Fruit fly (Drosophila melanogaster) whole organism, embryonic: ENCODE results near the gene CG43245.

ENCODE experiments used
- B-H1 ChIP-seq: fragments of 200-800 bp; sonication (Bioruptor generic); IDR thresholded peaks from 3 replicates; pipeline ENCODE4 v1.3.6; 2022; ENCODE audit warnings: missing biosample characterization, missing genetic modification characterization
- C15 ChIP-seq: fragments of 200-800 bp; sonication (Bioruptor generic); IDR thresholded peaks from 3 replicates; pipeline ENCODE4 v1.3.6; 2022; ENCODE audit warnings: missing biosample characterization, missing genetic modification characterization
- CG10267 ChIP-seq: fragments of 200-800 bp; sonication (Bioruptor generic); optimal IDR thresholded peaks from 2 replicates; lab custom pipeline; 2018; ENCODE audit warnings: missing biosample characterization, mild to moderate bottlenecking, missing genetic modification characterization, moderate library complexity
- CG12104 ChIP-seq: fragments of 200-800 bp; sonication (Bioruptor generic); optimal IDR thresholded peaks from 3 replicates; lab custom pipeline; 2016; ENCODE audit warnings: missing biosample characterization, missing genetic modification characterization
- CG12942 ChIP-seq: fragments of 200-800 bp; sonication (Bioruptor generic); optimal IDR thresholded peaks from 3 replicates; lab custom pipeline; 2016; ENCODE audit warnings: missing biosample characterization, missing genetic modification characterization
- CG14441 ChIP-seq: fragments of 200-800 bp; sonication (Bioruptor generic); IDR thresholded peaks from 2 replicates; pipeline ENCODE4 v1.3.6; 2022; ENCODE audit warnings: missing biosample characterization, missing genetic modification characterization
- CG14667 ChIP-seq: fragments of 200-800 bp; sonication (Bioruptor generic); IDR thresholded peaks from 2 replicates; pipeline ENCODE4 v1.3.6; 2022; ENCODE audit warnings: missing biosample characterization, missing genetic modification characterization
- CG14965 ChIP-seq: fragments of 200-800 bp; sonication (Bioruptor generic); optimal IDR thresholded peaks from 2 replicates; lab custom pipeline; 2016; ENCODE audit warnings: missing biosample characterization, missing genetic modification characterization, borderline replicate concordance
- CG15696 ChIP-seq: fragments of 200-800 bp; sonication (Bioruptor generic); optimal IDR thresholded peaks from 2 replicates; lab custom pipeline; 2019; ENCODE audit warnings: missing biosample characterization, mild to moderate bottlenecking, missing genetic modification characterization, moderate library complexity
- CG16863 ChIP-seq: fragments of 200-800 bp; sonication (Bioruptor generic); optimal IDR thresholded peaks from 3 replicates; lab custom pipeline; 2016; ENCODE audit warnings: missing biosample characterization, missing genetic modification characterization
- CG18262 ChIP-seq: fragments of 200-800 bp; optimal IDR thresholded peaks from 3 replicates; lab custom pipeline; 2019; ENCODE audit warnings: missing biosample characterization, mild to moderate bottlenecking, missing genetic modification characterization, moderate library complexity
- CG1832 ChIP-seq: fragments of 200-800 bp; sonication (Bioruptor generic); optimal IDR thresholded peaks from 2 replicates; lab custom pipeline; 2017; ENCODE audit warnings: missing biosample characterization, mild to moderate bottlenecking, missing genetic modification characterization, inconsistent platforms
- CG2120 ChIP-seq: fragments of 200-800 bp; sonication (Bioruptor generic); optimal IDR thresholded peaks from 3 replicates; lab custom pipeline; 2016; ENCODE audit warnings: missing biosample characterization, missing genetic modification characterization
- CG2678 ChIP-seq: fragments of 200-800 bp; sonication (Bioruptor generic); optimal IDR thresholded peaks from 3 replicates; lab custom pipeline; 2019; ENCODE audit warnings: missing biosample characterization, mild to moderate bottlenecking, missing genetic modification characterization, moderate library complexity
- CG5180 ChIP-seq: fragments of 200-800 bp; sonication (Bioruptor generic); optimal IDR thresholded peaks from 3 replicates; lab custom pipeline; 2017; ENCODE audit warnings: missing biosample characterization, missing genetic modification characterization, mild to moderate bottlenecking, moderate library complexity, missing genetic modification reagents
- CG7357 ChIP-seq: fragments of 200-800 bp; sonication (Bioruptor generic); IDR thresholded peaks from 3 replicates; pipeline ENCODE4 v1.3.6; 2022; ENCODE audit warnings: missing biosample characterization, missing genetic modification characterization
- CG7786 ChIP-seq: fragments of 200-800 bp; sonication (Bioruptor generic); optimal IDR thresholded peaks from 2 replicates; lab custom pipeline; 2016; ENCODE audit warnings: missing biosample characterization, missing genetic modification characterization
- CG7839 ChIP-seq: fragments of 200-800 bp; sonication (Bioruptor generic); optimal IDR thresholded peaks from 3 replicates; lab custom pipeline; 2018; ENCODE audit warnings: missing biosample characterization, mild to moderate bottlenecking, missing genetic modification characterization, moderate library complexity
- CG7928 ChIP-seq: fragments of 200-800 bp; sonication (Bioruptor generic); optimal IDR thresholded peaks from 2 replicates; lab custom pipeline; 2017; ENCODE audit warnings: missing biosample characterization, mild to moderate bottlenecking, missing genetic modification characterization
- CG9797 ChIP-seq: fragments of 200-800 bp; sonication (Bioruptor generic); optimal IDR thresholded peaks from 3 replicates; lab custom pipeline; 2018; ENCODE audit warnings: missing biosample characterization, mild to moderate bottlenecking, missing genetic modification characterization
- CoRest ChIP-seq: fragments of 200-800 bp; sonication (Bioruptor generic); optimal IDR thresholded peaks from 3 replicates; lab custom pipeline; 2018; ENCODE audit warnings: missing biosample characterization, mild to moderate bottlenecking, missing genetic modification characterization, moderate library complexity
- Dp ChIP-seq: fragments of 200-800 bp; sonication (Bioruptor generic); optimal IDR thresholded peaks from 2 replicates; lab custom pipeline; 2018; ENCODE audit warnings: missing biosample characterization, mild to moderate bottlenecking, missing genetic modification characterization, moderate library complexity
- Hmr ChIP-seq: fragments of 200-800 bp; sonication (Bioruptor generic); optimal IDR thresholded peaks from 3 replicates; lab custom pipeline; 2017; ENCODE audit warnings: mild to moderate bottlenecking, missing biosample characterization, missing genetic modification reagents, missing genetic modification characterization
- Hmx ChIP-seq: fragments of 200-800 bp; sonication (Bioruptor generic); optimal IDR thresholded peaks from 2 replicates; lab custom pipeline; 2016; ENCODE audit warnings: missing biosample characterization, missing genetic modification characterization
- NC2α ChIP-seq: fragments of 200-800 bp; sonication (Bioruptor generic); optimal IDR thresholded peaks from 2 replicates; lab custom pipeline; 2016; ENCODE audit warnings: missing biosample characterization, missing genetic modification characterization
- NFAT ChIP-seq: fragments of 200-800 bp; sonication (Bioruptor generic); IDR thresholded peaks from 2 replicates; pipeline ENCODE4 v1.3.6; 2022; ENCODE audit warnings: missing biosample characterization, missing genetic modification characterization
- Nf-YA ChIP-seq: fragments of 200-800 bp; sonication (Bioruptor generic); IDR thresholded peaks from 2 replicates; pipeline ENCODE4 v1.3.6; 2022; ENCODE audit warnings: missing biosample characterization, missing genetic modification characterization
- Six4 ChIP-seq: fragments of 200-800 bp; sonication (Bioruptor generic); optimal IDR thresholded peaks from 2 replicates; lab custom pipeline; 2016; ENCODE audit warnings: missing biosample characterization, missing genetic modification characterization
- Sox100B ChIP-seq: fragments of 200-800 bp; sonication (Bioruptor generic); optimal IDR thresholded peaks from 3 replicates; lab custom pipeline; 2018; ENCODE audit warnings: missing biosample characterization, mild to moderate bottlenecking, missing genetic modification characterization
- Tbp ChIP-seq: fragments of >200 bp; optimal IDR thresholded peaks from 2 replicates; lab custom pipeline; 2018; ENCODE audit warnings: missing biosample characterization, missing genetic modification characterization
- YL-1 ChIP-seq: fragments of 200-800 bp; sonication (Bioruptor generic); optimal IDR thresholded peaks from 3 replicates; lab custom pipeline; 2017; ENCODE audit warnings: missing biosample characterization, mild to moderate bottlenecking, missing genetic modification characterization
- bigmax ChIP-seq: fragments of 200-800 bp; sonication (Bioruptor generic); optimal IDR thresholded peaks from 2 replicates; lab custom pipeline; 2018; ENCODE audit warnings: missing biosample characterization, mild to moderate bottlenecking, missing genetic modification characterization
- cwo ChIP-seq: fragments of 200-800 bp; sonication (Bioruptor generic); optimal IDR thresholded peaks from 3 replicates; lab custom pipeline; 2017; ENCODE audit warnings: missing biosample characterization, missing genetic modification characterization, mild to moderate bottlenecking, moderate library complexity, missing genetic modification reagents
- dmrt99B ChIP-seq: fragments of 200-800 bp; sonication (Bioruptor generic); optimal IDR thresholded peaks from 2 replicates; lab custom pipeline; 2018; ENCODE audit warnings: missing biosample characterization, mild to moderate bottlenecking, missing genetic modification characterization, moderate library complexity
- gcm2 ChIP-seq: fragments of 200-800 bp; sonication (Bioruptor generic); optimal IDR thresholded peaks from 2 replicates; lab custom pipeline; 2016; ENCODE audit warnings: missing biosample characterization, missing genetic modification characterization
- grn ChIP-seq: fragments of 200-800 bp; sonication (Bioruptor generic); optimal IDR thresholded peaks from 3 replicates; lab custom pipeline; 2017; ENCODE audit warnings: missing biosample characterization, missing genetic modification characterization
- her ChIP-seq: fragments of 200-800 bp; sonication (Bioruptor generic); optimal IDR thresholded peaks from 2 replicates; lab custom pipeline; 2016; ENCODE audit warnings: missing biosample characterization, missing genetic modification characterization
- jigr1 ChIP-seq: fragments of 200-800 bp; sonication (Bioruptor generic); IDR thresholded peaks from 3 replicates; pipeline ENCODE4 v1.3.6; 2022; ENCODE audit warnings: missing biosample characterization, missing genetic modification characterization
- knrl ChIP-seq: fragments of 200-800 bp; sonication (Bioruptor generic); IDR thresholded peaks from 3 replicates; pipeline ENCODE4 v1.3.6; 2022; ENCODE audit warnings: missing biosample characterization, missing genetic modification characterization; ENCODE audit not compliant: partially characterized antibody
- lab ChIP-seq: fragments of 200-800 bp; sonication (Bioruptor generic); optimal IDR thresholded peaks from 3 replicates; lab custom pipeline; 2017; ENCODE audit warnings: missing biosample characterization, missing genetic modification characterization, mild to moderate bottlenecking, moderate library complexity, missing genetic modification reagents
- lbe ChIP-seq: fragments of 200-800 bp; sonication (Bioruptor generic); optimal IDR thresholded peaks from 2 replicates; lab custom pipeline; 2016; ENCODE audit warnings: missing biosample characterization, mild to moderate bottlenecking, missing genetic modification characterization
- luna ChIP-seq: fragments of 200-800 bp; sonication (Bioruptor generic); optimal IDR thresholded peaks from 2 replicates; lab custom pipeline; 2016; ENCODE audit warnings: missing biosample characterization, missing genetic modification characterization
- mirr ChIP-seq: fragments of 200-800 bp; sonication (Bioruptor generic); optimal IDR thresholded peaks from 3 replicates; lab custom pipeline; 2018; ENCODE audit warnings: missing biosample characterization, mild to moderate bottlenecking, missing genetic modification characterization
- prd ChIP-seq, 3 experiments: fragments of >200 bp in 2 of 3; fragments of 200-800 bp in 1 of 3; sonication (Bioruptor generic) in 1 of 3; optimal IDR thresholded peaks in 2 of 3; IDR thresholded peaks in 1 of 3; 2 replicates in 2 of 3; 3 replicates in 1 of 3; pipeline versions ENCODE4 v1.3.6 to Lab custom; 2017 to 2022; ENCODE audit warnings: missing biosample characterization in 1 of 3, missing genetic modification characterization in 1 of 3
- sim ChIP-seq: fragments of 200-800 bp; sonication (Bioruptor generic); IDR thresholded peaks from 2 replicates; pipeline ENCODE4 v1.3.6; 2022; ENCODE audit warnings: missing biosample characterization, missing genetic modification characterization
- sna ChIP-seq: fragments of 200-800 bp; sonication (Bioruptor generic); IDR thresholded peaks from 2 replicates; pipeline ENCODE4 v1.3.6; 2022; ENCODE audit warnings: missing biosample characterization, missing genetic modification characterization; ENCODE audit not compliant: partially characterized antibody
- tup ChIP-seq: fragments of 200-800 bp; sonication (Bioruptor generic); optimal IDR thresholded peaks from 2 replicates; lab custom pipeline; 2016; ENCODE audit warnings: missing biosample characterization, mild to moderate bottlenecking, missing genetic modification characterization, moderate library complexity
- unc-4 ChIP-seq: fragments of 200-800 bp; sonication (Bioruptor generic); IDR thresholded peaks from 2 replicates; pipeline ENCODE4 v1.3.6; 2022; ENCODE audit warnings: missing biosample characterization, missing genetic modification characterization; ENCODE audit not compliant: partially characterized antibody
- zen ChIP-seq: fragments of 200-800 bp; sonication (Bioruptor generic); optimal IDR thresholded peaks from 3 replicates; lab custom pipeline; 2018; ENCODE audit warnings: missing biosample characterization, mild to moderate bottlenecking, missing genetic modification characterization, moderate library complexity

The CG43245 gene

DNA sequence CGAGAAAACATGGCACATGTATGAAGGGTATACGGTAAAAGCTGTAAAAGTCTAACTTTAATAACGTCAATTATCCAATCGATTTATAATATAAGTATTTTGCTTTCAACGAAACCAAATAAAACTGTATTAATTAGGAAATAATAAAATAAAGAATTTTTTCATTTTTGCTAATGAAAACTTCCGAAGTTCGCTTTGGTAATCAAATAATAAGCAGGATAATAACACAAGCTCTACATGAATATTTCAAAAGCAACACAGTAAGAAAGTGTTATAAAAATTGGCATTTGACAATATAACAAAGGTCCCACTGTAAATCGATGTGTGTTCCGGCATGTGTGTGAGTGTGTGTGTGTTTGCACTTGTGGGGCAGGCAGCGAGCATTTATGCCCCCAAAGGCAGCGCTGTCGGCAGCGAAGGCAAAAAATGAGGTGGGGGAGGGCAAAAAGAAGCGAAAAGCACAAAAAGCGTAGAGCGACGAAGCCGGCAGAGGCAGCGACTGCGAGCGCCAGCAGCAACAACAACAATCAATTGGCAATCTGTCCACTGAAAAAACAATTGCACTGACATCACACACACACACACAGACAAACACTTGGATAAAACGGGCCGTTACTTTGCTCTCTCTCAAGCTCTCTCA, 35.1 kb upstream of the CG43245 start (continued):
- TF ChIP-seq CG7928 (GFP tag; lab: Kevin White, UChicago) (no peak), CG14441 (no peak), B-H1 (GFP tag; lab: Robert Waterston, UW) (no peak), jigr1 (GFP tag; lab: Robert Waterston, UW) (no peak), knrl (GFP tag; lab: Robert Waterston, UW) (no peak; the same call in 2 of the 3 replicates), CG5180 (no peak), CG7357 (GFP tag; lab: Robert Waterston, UW) (no peak), CG10267 (tag; lab: Kevin White, UChicago) (no peak), grn (no peak), CoRest (tag; lab: Kevin White, UChicago) (peak; percentile 18), CG9797 (GFP tag; lab: Kevin White, UChicago) (no peak), YL-1 (GFP tag; lab: Kevin White, UChicago) (no peak), lbe (GFP tag; lab: Kevin White, UChicago) (no peak), tup (GFP tag; lab: Kevin White, UChicago) (no peak), prd (optimal IDR thresholded peaks at IDR 0.05; lab: Kevin White, UChicago) (no peak), prd (GFP tag; IDR thresholded peaks at IDR 0.05; lab: Robert Waterston, UW) (no peak), C15 (GFP tag; lab: Robert Waterston, UW) (0 out of 3 replicates have a peak, but pooled peaks have one; percentile 44), CG15696 (tag; lab: Kevin White, UChicago) (no peak), Nf-YA (no peak), CG2120 (peak; percentile 22), NC2α (GFP tag; lab: Kevin White, UChicago) (no peak), Hmr (GFP tag; lab: Kevin White, UChicago) (no peak), cwo (GFP tag; lab: Kevin White, UChicago) (no peak), gcm2 (GFP tag; lab: Kevin White, UChicago) (no peak), her (GFP tag; lab: Kevin White, UChicago) (peak; percentile 2), CG1832 (GFP tag; lab: Kevin White, UChicago) (no peak), luna (no peak), lab (GFP tag; lab: Kevin White, UChicago) (no peak), CG12942 (no peak), Dp (no peak), CG7786 (no peak), CG14965 (no peak), zen (tag; lab: Kevin White, UChicago) (no peak), CG16863 (GFP tag; lab: Kevin White, UChicago) (no peak), CG18262 (tag; lab: Kevin White, UChicago) (peak; percentile 5), bigmax (GFP tag; lab: Kevin White, UChicago) (no peak), CG14667 (no peak), sna (peak; percentile 43; the same call in 1 of the 2 replicates), dmrt99B (tag; lab: Kevin White, UChicago) (peak; percentile 46), CG2678 (tag; lab: Kevin White, UChicago) (peak; percentile 28), Hmx (GFP tag; lab: Kevin White, UChicago) (no peak), unc-4 (GFP tag; lab: Robert Waterston, UW) (no peak), CG7839 (tag; lab: Kevin White, UChicago) (peak; percentile 23), CG12104 (no peak), mirr (GFP tag; lab: Kevin White, UChicago) (no peak), NFAT (no peak), Six4 (GFP tag; lab: Kevin White, UChicago) (no peak), sim (GFP tag; lab: Robert Waterston, UW) (no peak), Sox100B (GFP tag; lab: Kevin White, UChicago) (no peak), Tbp (GFP tag; lab: Kevin White, UChicago) (no peak)
